Worm (Caenorhabditis elegans) whole organism, L3 larva: ENCODE data around the gene H06H21.11.
A peak's percentile ranks its signal among the peaks of the same experiment; 100 is the strongest.

Source experiments
- R02D3.7 ChIP-seq: fragments of 150-350 bp; optimal IDR thresholded peaks from 2 replicates; lab custom pipeline; 2014; ENCODE audit warnings: missing biosample characterization, missing genetic modification characterization
- ZK546.5 ChIP-seq: sonication (generic microtip); optimal IDR thresholded peaks from 2 replicates; lab custom pipeline; 2017; ENCODE audit warnings: missing biosample characterization, missing genetic modification characterization
- ceh-16 ChIP-seq: sonication (generic microtip); optimal IDR thresholded peaks from 2 replicates; lab custom pipeline; 2017; ENCODE audit warnings: missing biosample characterization, missing genetic modification characterization
- ceh-28 ChIP-seq: fragments of 150-350 bp; optimal IDR thresholded peaks from 2 replicates; lab custom pipeline; 2014; ENCODE audit warnings: missing biosample characterization, missing genetic modification reagents, missing genetic modification characterization
- ceh-82 ChIP-seq: fragments of 150-350 bp; optimal IDR thresholded peaks from 2 replicates; lab custom pipeline; 2014; ENCODE audit warnings: missing biosample characterization, missing genetic modification characterization
- ceh-9 ChIP-seq: sonication (generic microtip); optimal IDR thresholded peaks from 2 replicates; lab custom pipeline; 2018; ENCODE audit warnings: missing biosample characterization, missing genetic modification characterization
- daf-12 ChIP-seq: fragments of 150-350 bp; optimal IDR thresholded peaks from 2 replicates; lab custom pipeline; 2014; ENCODE audit warnings: missing biosample characterization, missing genetic modification reagents, missing genetic modification characterization
- egl-27 ChIP-seq: sonication (generic microtip); optimal IDR thresholded peaks from 4 replicates; lab custom pipeline; 2017; ENCODE audit warnings: missing biosample characterization, missing genetic modification reagents, missing genetic modification characterization
- egl-5 ChIP-seq: fragments of 150-350 bp; optimal IDR thresholded peaks from 2 replicates; lab custom pipeline; 2017; ENCODE audit warnings: missing biosample characterization, missing genetic modification reagents, missing genetic modification characterization, inconsistent platforms
- elt-1 ChIP-seq: fragments of 150-350 bp; optimal IDR thresholded peaks from 2 replicates; lab custom pipeline; 2014; ENCODE audit warnings: missing biosample characterization, missing genetic modification characterization
- elt-2 ChIP-seq: sonication (generic microtip); optimal IDR thresholded peaks from 2 replicates; lab custom pipeline; 2016; ENCODE audit warnings: missing genetic modification reagents, mild to moderate bottlenecking, missing genetic modification characterization, missing compliant biosample characterization
- eor-1 ChIP-seq, 2 experiments: fragments of 150-350 bp; optimal IDR thresholded peaks; 2 replicates each; lab custom pipeline; 2014 to 2018; ENCODE audit warnings: missing biosample characterization in 2 of 2, missing genetic modification characterization in 2 of 2
- fkh-10 ChIP-seq: sonication (generic microtip); optimal IDR thresholded peaks from 2 replicates; lab custom pipeline; 2017; ENCODE audit warnings: missing biosample characterization, missing genetic modification reagents, missing genetic modification characterization
- fkh-2 ChIP-seq: fragments of 150-350 bp; optimal IDR thresholded peaks from 2 replicates; lab custom pipeline; 2014; ENCODE audit warnings: missing biosample characterization, missing genetic modification reagents, missing genetic modification characterization
- hmg-11 ChIP-seq: sonication (generic microtip); optimal IDR thresholded peaks from 2 replicates; lab custom pipeline; 2016; ENCODE audit warnings: missing genetic modification characterization, missing compliant biosample characterization
- lin-15B ChIP-seq: fragments of 150-350 bp; optimal IDR thresholded peaks from 2 replicates; lab custom pipeline; 2014; ENCODE audit warnings: missing biosample characterization, missing genetic modification characterization
- lin-39 ChIP-seq: fragments of 150-350 bp; optimal IDR thresholded peaks from 2 replicates; lab custom pipeline; 2018; ENCODE audit warnings: missing biosample characterization, missing genetic modification reagents, missing genetic modification characterization
- lsy-12 ChIP-seq: sonication (generic microtip); optimal IDR thresholded peaks from 2 replicates; lab custom pipeline; 2016; ENCODE audit warnings: mild to moderate bottlenecking, missing genetic modification characterization, missing compliant biosample characterization
- mdl-1 ChIP-seq: fragments of 150-350 bp; optimal IDR thresholded peaks from 2 replicates; lab custom pipeline; 2014; ENCODE audit warnings: missing biosample characterization, missing genetic modification characterization
- mml-1 ChIP-seq: fragments of 150-350 bp; sonication (generic microtip); optimal IDR thresholded peaks from 3 replicates; lab custom pipeline; 2014; ENCODE audit warnings: missing biosample characterization, missing genetic modification characterization
- nfya-1 ChIP-seq: sonication (generic microtip); optimal IDR thresholded peaks from 2 replicates; lab custom pipeline; 2017; ENCODE audit warnings: missing genetic modification characterization, mild to moderate bottlenecking, missing compliant biosample characterization, antibody characterized with exemption, moderate library complexity; ENCODE audit not compliant: insufficient read depth
- nhr-12 ChIP-seq: fragments of 150-350 bp; optimal IDR thresholded peaks from 2 replicates; lab custom pipeline; 2014; ENCODE audit warnings: missing biosample characterization, missing genetic modification characterization
- nhr-23 ChIP-seq: fragments of 150-350 bp; optimal IDR thresholded peaks from 2 replicates; lab custom pipeline; 2014; ENCODE audit warnings: missing biosample characterization, missing genetic modification reagents, missing genetic modification characterization
- nhr-25 ChIP-seq: sonication (generic microtip); optimal IDR thresholded peaks from 2 replicates; lab custom pipeline; 2017; ENCODE audit warnings: missing biosample characterization, missing genetic modification characterization
- nhr-28 ChIP-seq: fragments of 150-350 bp; optimal IDR thresholded peaks from 2 replicates; lab custom pipeline; 2014; ENCODE audit warnings: missing biosample characterization, missing genetic modification characterization
- nhr-43 ChIP-seq: sonication (generic microtip); optimal IDR thresholded peaks from 2 replicates; lab custom pipeline; 2016; ENCODE audit warnings: mild to moderate bottlenecking, missing genetic modification characterization, missing compliant biosample characterization; ENCODE audit not compliant: poor library complexity, severe bottlenecking
- nhr-67 ChIP-seq: fragments of 150-350 bp; optimal IDR thresholded peaks from 2 replicates; lab custom pipeline; 2014; ENCODE audit warnings: missing biosample characterization, missing genetic modification characterization
- nhr-76 ChIP-seq: fragments of 150-350 bp; sonication (generic microtip); optimal IDR thresholded peaks from 5 replicates; lab custom pipeline; 2014; ENCODE audit warnings: missing biosample characterization, missing genetic modification characterization
- nhr-77 ChIP-seq: fragments of 150-350 bp; optimal IDR thresholded peaks from 2 replicates; lab custom pipeline; 2014; ENCODE audit warnings: missing biosample characterization, missing genetic modification characterization
- pqm-1 ChIP-seq: fragments of 150-350 bp; optimal IDR thresholded peaks from 2 replicates; lab custom pipeline; 2017; ENCODE audit warnings: missing biosample characterization, missing genetic modification characterization, inconsistent platforms
- unc-39 ChIP-seq: sonication (generic microtip); optimal IDR thresholded peaks from 4 replicates; lab custom pipeline; 2017; ENCODE audit warnings: missing biosample characterization, missing genetic modification characterization
- unc-62 ChIP-seq: fragments of 150-350 bp; sonication (generic microtip); optimal IDR thresholded peaks from 4 replicates; lab custom pipeline; 2014; ENCODE audit warnings: missing biosample characterization, missing genetic modification reagents, missing genetic modification characterization
- ztf-11 ChIP-seq: fragments of 150-350 bp; optimal IDR thresholded peaks from 2 replicates; lab custom pipeline; 2014; ENCODE audit warnings: missing biosample characterization, missing genetic modification characterization

Gene H06H21.11

DNA sequence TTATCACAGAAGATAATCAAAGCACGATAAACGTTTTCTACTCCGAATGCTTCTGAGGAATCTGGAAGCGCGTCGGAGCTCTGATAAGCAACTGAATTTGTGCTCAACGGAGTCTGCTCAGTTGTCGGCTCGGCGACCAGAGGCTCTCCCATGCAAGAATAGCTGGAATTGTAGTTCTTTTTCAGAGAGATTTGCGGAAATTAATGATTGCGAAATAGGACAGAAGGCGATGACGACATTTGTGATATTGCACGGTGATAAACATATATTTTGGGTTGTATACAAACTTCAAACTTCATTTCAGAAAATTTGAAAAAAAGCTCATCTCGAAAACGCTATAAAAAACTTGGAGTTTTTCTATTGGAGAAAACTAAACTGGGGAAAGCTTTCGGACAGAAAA is 2.7 kb upstream of the H06H21.11 start, which contains the start of gene H06H21.37:
Gene H06H21.37 (minus strand): TSS at position 162 of the 400 bp plus-strand sequence.
- TF ChIP-seq hmg-11 (no peak), ceh-82 (tag; lab: Kevin White, UChicago) (no peak), mml-1 (tag; lab: Kevin White, UChicago) (no peak), nhr-12 (tag; lab: Kevin White, UChicago) (no peak), fkh-10 (GFP tag; lab: Kevin White, UChicago) (no peak), nhr-76 (tag; lab: Kevin White, UChicago) (no peak), elt-1 (tag; lab: Kevin White, UChicago) (no peak), lin-39 (tag; lab: Kevin White, UChicago) (no peak), daf-12 (tag; lab: Kevin White, UChicago) (no peak), unc-39 (tag; lab: Kevin White, UChicago) (no peak)

DNA sequence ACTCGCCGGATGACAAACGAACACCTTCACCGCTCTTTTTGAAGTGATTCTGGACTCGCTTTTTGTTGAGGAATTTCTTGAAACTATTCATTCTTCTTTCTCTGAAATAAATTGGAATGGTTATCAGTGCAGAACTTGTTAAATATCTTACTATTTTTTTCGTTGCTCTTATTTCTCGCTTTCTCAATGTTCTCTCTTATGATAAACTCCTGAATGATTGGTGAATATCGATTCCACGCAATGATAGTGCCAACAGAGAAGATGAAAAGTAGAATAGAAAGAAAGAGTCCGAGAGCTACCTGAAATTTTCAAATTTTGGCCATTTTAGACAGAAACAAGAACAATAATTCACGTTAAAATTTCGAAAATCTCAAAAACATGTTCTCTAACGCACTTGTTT is 2.3 kb upstream of the H06H21.11 start, which contains the start of gene ubxn-6:
Gene ubxn-6 (minus strand): TSS at position 101 of the 400 bp plus-strand sequence.
- TF ChIP-seq lsy-12 (tag; lab: Kevin White, UChicago) (no peak), pqm-1 (tag; lab: Kevin White, UChicago) (no peak), fkh-2 (no peak), eor-1 (tag; optimal IDR thresholded peaks at IDR 0.05; lab: Kevin White, UChicago) (no peak), egl-5 (tag; lab: Kevin White, UChicago) (no peak), nhr-25 (tag; lab: Kevin White, UChicago) (no peak)
- TF ChIP-seq, all 47 proteins: peak for 0

DNA sequence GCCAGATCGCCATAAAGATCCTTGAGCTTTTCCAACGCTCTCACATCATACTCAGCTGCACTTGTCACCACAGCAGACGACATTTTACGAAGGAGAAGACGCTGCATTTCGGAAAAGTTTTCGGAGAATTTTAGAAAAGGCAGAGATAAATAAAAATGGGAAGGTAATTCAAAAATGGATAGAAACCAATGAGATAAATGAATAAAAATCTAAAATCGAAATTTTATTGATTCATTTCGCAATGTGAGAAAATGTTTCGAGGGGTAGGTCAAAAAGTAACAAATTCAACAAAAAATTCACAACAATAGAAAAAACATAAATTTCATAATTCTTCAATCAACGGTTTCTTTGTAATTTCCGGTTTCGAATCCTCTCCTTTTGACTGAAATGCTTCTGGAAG is 633 bp downstream of the H06H21.11 start, which contains the start of gene dpf-5:
Gene dpf-5 (minus strand): TSS at position 101 of the 400 bp plus-strand sequence.
- TF ChIP-seq nhr-23 (tag; lab: Kevin White, UChicago) = no peak
- no peak for TF ChIP-seq eor-1 (tag; optimal IDR thresholded peaks at IDR 0.05; lab: Kevin White, UChicago)
- TF ChIP-seq egl-27 (tag; lab: Kevin White, UChicago) = no peak
- no peak for TF ChIP-seq fkh-2
- no peak for TF ChIP-seq elt-2
- TF ChIP-seq nhr-67 (tag; lab: Kevin White, UChicago) = no peak
- no peak for TF ChIP-seq nhr-43 (tag; lab: Kevin White, UChicago)
- no peak for TF ChIP-seq ztf-11 (tag; lab: Kevin White, UChicago)
- no peak for TF ChIP-seq lin-15B (tag; lab: Kevin White, UChicago)
- no peak for TF ChIP-seq ceh-16 (tag; lab: Kevin White, UChicago)
- no peak for TF ChIP-seq nfya-1 (tag; lab: Kevin White, UChicago)

DNA sequence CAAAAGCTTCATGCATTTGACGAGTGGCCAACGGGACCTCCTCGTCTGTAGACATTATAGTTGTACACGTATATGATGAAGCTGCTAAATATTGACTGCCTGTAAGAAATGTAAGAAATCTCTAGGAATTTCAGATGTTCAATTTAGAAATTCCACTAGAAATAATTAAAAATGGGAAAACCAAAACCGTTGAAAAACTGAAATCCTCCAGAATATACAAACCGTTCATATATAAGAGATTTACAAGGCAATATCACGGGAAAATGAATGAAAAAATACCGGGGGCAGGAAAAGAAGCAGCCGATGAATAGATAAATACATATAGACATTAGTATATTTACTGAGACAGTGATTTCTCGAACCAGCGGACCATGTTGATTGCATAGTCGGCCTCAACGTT is 4.6 kb downstream of the H06H21.11 start, which contains the start of gene dpf-7:
Gene dpf-7 (minus strand): TSS at position 101 of the 400 bp plus-strand sequence.
- TF ChIP-seq lsy-12 (tag; lab: Kevin White, UChicago) (no peak), lin-39 (tag; lab: Kevin White, UChicago) (no peak), egl-27 (tag; lab: Kevin White, UChicago) (no peak), ceh-9 (no peak), daf-12 (tag; lab: Kevin White, UChicago) (no peak), elt-2 (no peak), eor-1 (tag; optimal IDR thresholded peaks at IDR 0.05; lab: Kevin White, UChicago) (no peak), unc-62 (GFP tag; lab: Kevin White, UChicago) (no peak), R02D3.7 (tag; lab: Kevin White, UChicago) (no peak), mdl-1 (no peak), nhr-28 (no peak), ZK546.5 (tag; lab: Kevin White, UChicago) (no peak), pqm-1 (tag; lab: Kevin White, UChicago) (no peak)

DNA sequence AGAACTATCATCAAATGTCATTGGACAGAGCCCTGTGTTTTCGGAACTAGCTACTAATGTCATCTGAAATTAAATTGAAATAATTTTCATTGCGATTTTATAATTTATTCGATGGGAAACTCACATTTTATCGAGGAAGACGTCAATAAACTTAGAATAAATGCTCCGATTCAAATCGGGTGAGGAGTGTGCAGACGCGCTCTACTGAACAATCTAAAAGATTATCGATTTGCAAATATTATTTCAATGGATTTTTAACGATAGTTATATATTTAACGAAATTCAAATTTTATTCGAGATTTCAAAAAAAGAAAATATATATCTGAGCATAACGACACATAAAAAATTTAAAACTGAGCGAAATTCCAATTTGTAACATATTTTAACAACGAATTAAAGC is 8.0 kb downstream of the H06H21.11 start, which contains the start of gene eor-1:
Gene eor-1 (minus strand): TSS at position 65 of the 400 bp plus-strand sequence.
- peak; percentile 57 for TF ChIP-seq lin-15B (tag; lab: Kevin White, UChicago)
- peak; percentile 11 for TF ChIP-seq nhr-77 (tag; lab: Kevin White, UChicago)
- peak; percentile 80 for TF ChIP-seq ceh-28 (tag; lab: Kevin White, UChicago)
- TF ChIP-seq nhr-76 (tag; lab: Kevin White, UChicago) = no peak
- peak; percentile 31 for TF ChIP-seq nfya-1 (tag; lab: Kevin White, UChicago)
- TF ChIP-seq hmg-11 = peak; percentile 32
- TF ChIP-seq mml-1 (tag; lab: Kevin White, UChicago) = no peak
- TF ChIP-seq nhr-25 (tag; lab: Kevin White, UChicago) = peak; percentile 19
- TF ChIP-seq nhr-23 (tag; lab: Kevin White, UChicago) = peak; percentile 6
